Fruit fly (Drosophila melanogaster): ENCODE measurements around the gene CG43362.

DNA sequence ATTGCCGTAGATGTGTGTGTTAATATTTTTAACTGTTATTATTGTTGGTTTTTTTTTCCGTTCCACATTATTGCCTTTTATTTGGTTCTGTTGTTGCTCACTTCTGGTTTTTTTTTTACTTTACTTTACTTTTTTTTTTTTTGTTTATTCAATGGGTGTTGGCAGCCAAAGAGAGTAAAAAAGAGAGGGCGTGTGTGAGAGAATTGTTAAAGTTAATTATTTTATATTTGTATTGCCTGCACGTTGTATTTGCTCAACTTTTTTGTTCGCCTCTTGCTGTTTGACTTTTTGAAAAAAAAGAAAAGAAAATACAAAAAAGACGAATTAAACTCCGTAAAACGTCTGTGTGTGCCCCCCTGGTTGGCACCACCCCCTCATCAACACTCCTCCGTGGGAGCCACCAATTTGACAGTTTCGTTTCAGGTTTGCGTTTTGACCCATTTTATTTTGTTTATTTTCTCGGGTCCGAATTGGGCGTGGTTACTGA, 36.4 kb upstream of the CG43362 start:
- TF ChIP-seq CkIIα-i1 (GFP tag; IDR thresholded peaks at IDR 0.05) (no peak), CG15479 (GFP tag; optimal IDR thresholded peaks at IDR 0.05) (no peak), CG31365 (tag; optimal IDR thresholded peaks at IDR 0.05) (no peak), cato (GFP tag; optimal IDR thresholded peaks at IDR 0.05; ENCODE audit: borderline replicate concordance) (no peak), Fer2 (tag; optimal IDR thresholded peaks at IDR 0.05) (no peak), abd-A (tag; optimal IDR thresholded peaks at IDR 0.05) (no peak), gsb (GFP tag; IDR thresholded peaks at IDR 0.05) (no peak)
